Worm (Caenorhabditis elegans) whole organism, young adult: Measurements from ENCODE around the gene unc-58.

ENCODE experiments used
- F10E7.11 ChIP-seq: sonication (generic microtip); optimal IDR thresholded peaks from 2 replicates; lab custom pipeline; 2017; ENCODE audit warnings: mild to moderate bottlenecking, missing genetic modification characterization, moderate library complexity, missing compliant biosample characterization
- F39B2.1 ChIP-seq: fragments of 200-800 bp; sonication (Bioruptor generic); IDR thresholded peaks from 2 replicates; pipeline ENCODE4 v1.3.6; 2022; ENCODE audit warnings: missing genetic modification reagents, missing genetic modification characterization, missing compliant biosample characterization
- F55B11.4 ChIP-seq: sonication (generic microtip); optimal IDR thresholded peaks from 2 replicates; lab custom pipeline; 2016; ENCODE audit warnings: missing compliant biosample characterization, missing genetic modification characterization, borderline replicate concordance; ENCODE audit not compliant: insufficient read depth
- F57A8.1 ChIP-seq: fragments of 200-800 bp; sonication (Bioruptor generic); optimal IDR thresholded peaks from 2 replicates; lab custom pipeline; 2018; ENCODE audit warnings: mild to moderate bottlenecking, missing genetic modification characterization, moderate library complexity, missing compliant biosample characterization
- F57C9.4 ChIP-seq: sonication (generic microtip); optimal IDR thresholded peaks from 2 replicates; lab custom pipeline; 2017; ENCODE audit warnings: mild to moderate bottlenecking, missing genetic modification characterization, missing compliant biosample characterization
- T26A5.8 ChIP-seq: sonication (generic microtip); optimal IDR thresholded peaks from 2 replicates; lab custom pipeline; 2016; ENCODE audit warnings: missing genetic modification characterization, missing compliant biosample characterization
- cebp-1 ChIP-seq, 2 experiments: fragments of 200-800 bp in 1 of 2; sonication (Bioruptor generic) in 1 of 2; sonication (generic microtip) in 1 of 2; IDR thresholded peaks in 1 of 2; optimal IDR thresholded peaks in 1 of 2; 2 replicates each; pipeline versions ENCODE4 v1.3.6 to Lab custom; 2017 to 2022; ENCODE audit warnings: missing compliant biosample characterization in 2 of 2, missing genetic modification characterization in 2 of 2, mild to moderate bottlenecking in 1 of 2, missing genetic modification reagents in 1 of 2, moderate library complexity in 1 of 2
- cebp-2 ChIP-seq: fragments of 200-800 bp; sonication (Bioruptor generic); IDR thresholded peaks from 2 replicates; pipeline ENCODE4 v1.3.6; 2022; ENCODE audit warnings: missing genetic modification characterization, missing compliant biosample characterization
- ceh-40 ChIP-seq: fragments of 200-800 bp; sonication (Bioruptor generic); IDR thresholded peaks from 2 replicates; pipeline ENCODE4 v1.3.6; 2022; ENCODE audit warnings: missing genetic modification characterization, missing compliant biosample characterization
- ceh-58 ChIP-seq: fragments of 200-800 bp; sonication (Bioruptor generic); IDR thresholded peaks from 2 replicates; pipeline ENCODE4 v1.3.6; 2022; ENCODE audit warnings: missing genetic modification characterization, missing compliant biosample characterization
- ceh-91 ChIP-seq: fragments of 200-800 bp; sonication (Bioruptor generic); IDR thresholded peaks from 2 replicates; pipeline ENCODE4 v1.3.6; 2022; ENCODE audit warnings: missing genetic modification reagents, missing genetic modification characterization, missing compliant biosample characterization
- die-1 ChIP-seq: sonication (generic microtip); optimal IDR thresholded peaks from 2 replicates; lab custom pipeline; 2016; ENCODE audit warnings: missing genotype, mild to moderate bottlenecking, missing genetic modification characterization, missing compliant biosample characterization
- dox-1 ChIP-seq: fragments of 200-800 bp; sonication (Bioruptor generic); IDR thresholded peaks from 2 replicates; pipeline ENCODE4 v1.3.6; 2022; ENCODE audit warnings: missing genetic modification reagents, missing genetic modification characterization, missing compliant biosample characterization
- efl-1 ChIP-seq: fragments of 150-350 bp; optimal IDR thresholded peaks from 2 replicates; lab custom pipeline; 2014; ENCODE audit warnings: missing biosample characterization, missing genetic modification reagents, missing genetic modification characterization
- lag-1 ChIP-seq: fragments of 200-800 bp; sonication (Bioruptor generic); IDR thresholded peaks from 2 replicates; pipeline ENCODE4 v1.3.6; 2022; ENCODE audit warnings: missing genetic modification reagents, missing genetic modification characterization, missing compliant biosample characterization
- lin-54 ChIP-seq: fragments of 200-800 bp; sonication (Bioruptor generic); optimal IDR thresholded peaks from 2 replicates; lab custom pipeline; 2018; ENCODE audit warnings: mild to moderate bottlenecking, missing genetic modification characterization, missing compliant biosample characterization
- lsl-1 ChIP-seq: fragments of 200-800 bp; sonication (Bioruptor generic); optimal IDR thresholded peaks from 2 replicates; lab custom pipeline; 2018; ENCODE audit warnings: mild to moderate bottlenecking, missing genetic modification characterization, moderate library complexity, missing compliant biosample characterization
- madf-10 ChIP-seq: sonication (generic microtip); optimal IDR thresholded peaks from 2 replicates; lab custom pipeline; 2016; ENCODE audit warnings: mild to moderate bottlenecking, missing genetic modification characterization, missing compliant biosample characterization
- madf-8 ChIP-seq: fragments of 200-800 bp; sonication (Bioruptor generic); conservative IDR thresholded peaks from 2 replicates; pipeline ENCODE4 v1.3.6; 2022; ENCODE audit warnings: missing genetic modification reagents, missing genetic modification characterization, missing compliant biosample characterization
- nfya-1 ChIP-seq: sonication (generic microtip); optimal IDR thresholded peaks from 2 replicates; lab custom pipeline; 2017; ENCODE audit warnings: antibody characterized with exemption, missing compliant biosample characterization, missing genetic modification characterization, borderline replicate concordance; ENCODE audit not compliant: insufficient read depth
- nfya-2 ChIP-seq: fragments of 200-800 bp; sonication (Bioruptor generic); IDR thresholded peaks from 2 replicates; pipeline ENCODE4 v1.3.6; 2022; ENCODE audit warnings: missing genetic modification reagents, missing genetic modification characterization, missing compliant biosample characterization
- pbrm-1 ChIP-seq: fragments of 200-800 bp; sonication (Bioruptor generic); IDR thresholded peaks from 2 replicates; pipeline ENCODE4 v1.3.6; 2022; ENCODE audit warnings: missing genetic modification reagents, missing genetic modification characterization, missing compliant biosample characterization
- rpc-1 ChIP-seq, 2 experiments: fragments of 150-350 bp in 1 of 2; sonication (generic microtip) in 1 of 2; optimal IDR thresholded peaks; 2 replicates each; lab custom pipeline; 2014 to 2018; ENCODE audit warnings: missing biosample characterization in 1 of 2, missing genetic modification characterization in 1 of 2, missing genetic modification reagents in 1 of 2, missing genotype in 1 of 2
- sdz-38 ChIP-seq: sonication (generic microtip); optimal IDR thresholded peaks from 2 replicates; lab custom pipeline; 2016; ENCODE audit warnings: missing genotype, missing genetic modification characterization, missing compliant biosample characterization
- snpc-1.1 ChIP-seq: sonication (generic microtip); optimal IDR thresholded peaks from 2 replicates; lab custom pipeline; 2017; ENCODE audit warnings: missing genetic modification characterization, mild to moderate bottlenecking, missing compliant biosample characterization, antibody characterized with exemption, moderate library complexity, missing genotype, missing genetic modification reagents; ENCODE audit not compliant: insufficient read depth
- snpc-1.3 ChIP-seq: sonication (generic microtip); optimal IDR thresholded peaks from 2 replicates; lab custom pipeline; 2017; ENCODE audit warnings: missing genetic modification characterization, mild to moderate bottlenecking, missing compliant biosample characterization, antibody characterized with exemption, moderate library complexity, missing genotype, missing genetic modification reagents; ENCODE audit not compliant: insufficient read depth
- snpc-3.4 ChIP-seq: sonication (generic microtip); optimal IDR thresholded peaks from 2 replicates; lab custom pipeline; 2017; ENCODE audit warnings: missing genetic modification characterization, mild to moderate bottlenecking, missing compliant biosample characterization, antibody characterized with exemption, moderate library complexity, missing genotype, missing genetic modification reagents
- somi-1 ChIP-seq: fragments of 200-800 bp; sonication (Bioruptor generic); optimal IDR thresholded peaks from 2 replicates; lab custom pipeline; 2018; ENCODE audit warnings: mild to moderate bottlenecking, missing genetic modification characterization, missing compliant biosample characterization
- sptf-2 ChIP-seq: fragments of 200-800 bp; sonication (Bioruptor generic); optimal IDR thresholded peaks from 2 replicates; lab custom pipeline; 2018; ENCODE audit warnings: mild to moderate bottlenecking, missing genetic modification characterization, missing compliant biosample characterization
- zim-3 ChIP-seq: sonication (generic microtip); optimal IDR thresholded peaks from 2 replicates; lab custom pipeline; 2017; ENCODE audit warnings: mild to moderate bottlenecking, missing genetic modification characterization, moderate library complexity, missing compliant biosample characterization
- ztf-18 ChIP-seq: sonication (generic microtip); optimal IDR thresholded peaks from 2 replicates; lab custom pipeline; 2016; ENCODE audit warnings: missing genotype, mild to moderate bottlenecking, missing genetic modification characterization, missing compliant biosample characterization
- ztf-25 ChIP-seq: fragments of 200-800 bp; sonication (Bioruptor generic); IDR thresholded peaks from 2 replicates; pipeline ENCODE4 v1.3.6; 2022; ENCODE audit warnings: missing genetic modification reagents, missing genetic modification characterization, missing compliant biosample characterization

Gene unc-58

DNA sequence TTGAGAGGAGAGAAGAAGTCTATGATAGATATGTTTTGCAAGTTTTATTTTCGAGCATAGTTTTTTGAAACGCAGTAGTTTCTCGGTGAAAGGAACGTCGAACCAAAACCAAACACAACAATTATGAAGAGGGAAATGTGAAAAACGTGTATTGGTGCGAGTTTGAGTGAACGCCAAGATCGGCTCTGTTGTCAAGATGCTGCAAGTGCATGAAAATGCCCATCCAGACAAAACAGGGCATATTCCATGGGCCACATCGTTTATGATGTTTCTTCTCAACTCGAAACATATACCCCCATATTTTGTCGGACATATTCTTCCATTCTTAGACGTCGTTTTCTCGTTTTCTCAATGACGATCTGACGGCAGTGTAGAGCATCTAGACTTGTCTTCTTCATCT, 10.0 kb downstream of the unc-58 start:
- TF ChIP-seq F57A8.1 (GFP tag; lab: Kevin White, UChicago) (no peak), ztf-25 (GFP tag; lab: Robert Waterston, UW) (no peak)

DNA sequence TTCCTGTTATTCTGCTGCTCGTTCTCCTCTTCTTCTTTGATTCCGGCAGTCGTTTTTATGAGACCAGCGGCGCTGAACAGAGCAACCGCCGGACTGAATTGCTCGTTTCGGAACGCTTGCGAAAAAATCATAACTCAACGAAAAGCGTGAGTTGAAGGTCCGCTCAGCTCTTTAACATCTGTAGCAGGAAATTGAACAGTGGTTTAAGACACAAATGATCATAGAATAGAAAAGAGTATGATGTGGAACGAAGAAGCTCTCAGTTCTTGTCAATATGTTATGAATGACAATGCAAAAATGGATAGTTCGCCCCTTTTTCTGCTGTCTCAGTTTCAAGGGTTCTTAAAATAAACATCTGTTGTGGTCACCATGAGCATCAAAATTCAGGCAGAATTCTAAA, 19.3 kb downstream of the unc-58 start:
- TF ChIP-seq ceh-58 (no peak), sdz-38 (tag; lab: Kevin White, UChicago) (no peak), lag-1 (GFP tag; lab: Robert Waterston, UW) (no peak)

DNA sequence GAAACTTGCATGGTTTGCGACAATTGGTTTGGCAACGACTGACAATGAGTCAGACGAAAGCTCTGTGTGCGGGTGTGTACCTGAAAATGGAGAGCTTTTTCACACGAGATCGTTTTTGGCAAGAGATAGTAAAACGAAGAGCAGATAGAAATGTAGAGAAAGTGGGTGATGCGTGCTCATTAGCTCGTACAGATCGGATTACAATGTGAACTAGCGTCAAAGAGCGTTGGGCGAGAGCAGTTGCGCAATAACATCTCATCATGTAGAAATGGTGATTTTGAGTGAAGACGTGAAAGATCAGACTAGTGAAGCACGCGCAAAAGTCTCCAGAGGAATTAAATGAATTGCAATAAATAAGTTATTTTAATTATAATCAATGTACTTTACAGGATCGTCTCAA, 37.8 kb downstream of the unc-58 start, which contains the start of gene flp-2:
TSS of gene flp-2 (minus strand) at position 101 of the 400 bp plus-strand sequence.
- TF ChIP-seq F57A8.1 (GFP tag; lab: Kevin White, UChicago) (no peak), die-1 (tag; lab: Kevin White, UChicago) (no peak), somi-1 (GFP tag; lab: Kevin White, UChicago) (no peak), nfya-1 (no peak), nfya-2 (no peak), F39B2.1 (GFP tag; lab: Robert Waterston, UW) (no peak), T26A5.8 (tag; lab: Kevin White, UChicago) (no peak)

DNA sequence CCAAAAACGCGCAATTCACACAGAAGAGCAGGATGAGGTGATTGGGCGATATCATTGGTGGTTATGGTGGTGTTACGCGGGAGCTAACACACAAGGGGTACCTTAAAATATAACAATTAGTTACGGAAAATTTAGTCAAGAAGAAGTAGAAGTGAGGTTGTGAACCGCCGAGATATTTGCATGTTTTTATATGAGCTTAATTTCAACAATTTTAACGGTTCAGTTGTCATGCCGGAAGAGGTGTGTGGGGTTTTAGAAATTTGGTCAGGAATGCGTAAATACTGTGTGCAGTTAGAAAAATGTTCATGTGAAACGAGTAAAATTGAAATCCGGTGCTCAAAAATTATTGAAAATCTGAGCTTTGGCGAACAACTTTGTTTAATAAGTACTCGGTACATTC, 40.1 kb downstream of the unc-58 start, which contains the start of gene flp-3:
TSS of gene flp-3 (minus strand) at position 101 of the 400 bp plus-strand sequence.
- TF ChIP-seq somi-1 (GFP tag; lab: Kevin White, UChicago), result no peak
- TF ChIP-seq snpc-1.1 (tag; lab: Kevin White, UChicago), result no peak
- no peak for TF ChIP-seq pbrm-1 (GFP tag; lab: Robert Waterston, UW)
- TF ChIP-seq lsl-1 (GFP tag; lab: Kevin White, UChicago), result no peak
- no peak for TF ChIP-seq F57C9.4 (tag; lab: Kevin White, UChicago)
- no peak for TF ChIP-seq cebp-2
- TF ChIP-seq, all 124 proteins: peak for 0

DNA sequence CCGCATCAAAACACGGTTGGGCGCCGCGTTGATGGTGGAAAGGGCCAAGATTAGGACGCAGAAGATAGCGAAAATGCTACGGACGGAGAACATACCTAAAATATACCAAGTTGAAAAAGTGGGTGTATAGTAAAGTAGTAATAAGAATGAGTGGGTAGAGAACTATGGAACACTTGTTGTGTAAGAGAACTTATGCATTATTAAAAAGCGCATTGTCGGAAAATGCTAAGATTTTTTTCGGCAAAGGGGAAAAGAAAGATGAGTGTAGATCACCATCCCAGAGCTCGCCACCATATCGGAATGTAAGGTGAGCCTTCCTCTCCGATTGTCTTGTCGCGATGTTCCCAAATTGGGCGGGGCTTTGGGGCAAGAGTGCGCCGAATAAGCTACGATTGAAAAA, 45.1 kb downstream of the unc-58 start, which contains the start of gene flp-28:
TSS of gene flp-28 (minus strand) at position 101 of the 400 bp plus-strand sequence.
- no peak for TF ChIP-seq sdz-38 (tag; lab: Kevin White, UChicago)
- TF ChIP-seq efl-1 (GFP tag; lab: Kevin White, UChicago), result no peak
- TF ChIP-seq pbrm-1 (GFP tag; lab: Robert Waterston, UW), result no peak
- no peak for TF ChIP-seq F10E7.11 (tag; lab: Kevin White, UChicago)
- TF ChIP-seq cebp-1 (GFP tag; IDR thresholded peaks at IDR 0.05; lab: Robert Waterston, UW), result no peak
- no peak for TF ChIP-seq cebp-1 (tag; optimal IDR thresholded peaks at IDR 0.05; lab: Kevin White, UChicago)
- no peak for TF ChIP-seq rpc-1 (optimal IDR thresholded peaks at IDR 0.05; lab: Kevin White, UChicago)
- TF ChIP-seq rpc-1 (tag; optimal IDR thresholded peaks at IDR 0.05; lab: Kevin White, UChicago), result no peak
- TF ChIP-seq ceh-91 (GFP tag; lab: Robert Waterston, UW), result no peak
- no peak for TF ChIP-seq snpc-3.4
- TF ChIP-seq madf-10 (tag; lab: Kevin White, UChicago), result no peak
- no peak for TF ChIP-seq madf-8
- no peak for TF ChIP-seq dox-1
- no peak for TF ChIP-seq F55B11.4
- TF ChIP-seq ceh-40 (GFP tag; lab: Robert Waterston, UW), result no peak
- no peak for TF ChIP-seq snpc-1.3
- TF ChIP-seq ceh-58, result no peak
- TF ChIP-seq F39B2.1 (GFP tag; lab: Robert Waterston, UW), result no peak
- TF ChIP-seq sptf-2 (GFP tag; lab: Kevin White, UChicago), result no peak
- TF ChIP-seq ztf-18 (tag; lab: Kevin White, UChicago), result no peak
- TF ChIP-seq zim-3 (tag; lab: Kevin White, UChicago), result no peak
- TF ChIP-seq lin-54 (GFP tag; lab: Kevin White, UChicago), result no peak
